Fruit fly (Drosophila melanogaster) whole organism, embryonic: ENCODE data around the gene CG16965.

Experiments used
- Adf1 ChIP-seq: fragments of 200-800 bp; sonication (Bioruptor generic); IDR thresholded peaks from 2 replicates; pipeline ENCODE4 v1.3.6; 2022; ENCODE audit warnings: missing biosample characterization, missing genetic modification characterization
- B-H1 ChIP-seq: fragments of 200-800 bp; sonication (Bioruptor generic); IDR thresholded peaks from 3 replicates; pipeline ENCODE4 v1.3.6; 2022; ENCODE audit warnings: missing biosample characterization, missing genetic modification characterization
- Bgb ChIP-seq: fragments of 200-800 bp; sonication (Bioruptor generic); IDR thresholded peaks from 2 replicates; pipeline ENCODE4 v1.3.6; 2022; ENCODE audit warnings: missing biosample characterization, missing genetic modification characterization; ENCODE audit not compliant: partially characterized antibody
- CG10147 ChIP-seq: fragments of 200-800 bp; sonication (Bioruptor generic); optimal IDR thresholded peaks from 2 replicates; lab custom pipeline; 2019; ENCODE audit warnings: missing biosample characterization, mild to moderate bottlenecking, missing genetic modification characterization, moderate library complexity
- CG11504 ChIP-seq: fragments of 200-800 bp; sonication (Bioruptor generic); optimal IDR thresholded peaks from 3 replicates; lab custom pipeline; 2019; ENCODE audit warnings: missing biosample characterization, mild to moderate bottlenecking, missing genetic modification characterization, moderate library complexity
- CG11560 ChIP-seq: fragments of 200-800 bp; sonication (Bioruptor generic); IDR thresholded peaks from 3 replicates; pipeline ENCODE4 v1.3.6; 2022; ENCODE audit warnings: missing biosample characterization, missing genetic modification characterization
- CG12236 ChIP-seq: fragments of 200-800 bp; sonication (Bioruptor generic); optimal IDR thresholded peaks from 2 replicates; lab custom pipeline; 2016; ENCODE audit warnings: missing biosample characterization, missing genetic modification characterization
- CG12659 ChIP-seq: fragments of 200-800 bp; sonication (Bioruptor generic); optimal IDR thresholded peaks from 3 replicates; lab custom pipeline; 2017; ENCODE audit warnings: mild to moderate bottlenecking, missing biosample characterization, missing genetic modification reagents, missing genetic modification characterization
- CG15479 ChIP-seq: fragments of 200-800 bp; sonication (Bioruptor generic); optimal IDR thresholded peaks from 3 replicates; lab custom pipeline; 2019; ENCODE audit warnings: missing biosample characterization, mild to moderate bottlenecking, missing genetic modification characterization, moderate library complexity
- CG17328 ChIP-seq: fragments of 200-800 bp; sonication (Bioruptor generic); IDR thresholded peaks from 2 replicates; pipeline ENCODE4 v1.3.6; 2022; ENCODE audit warnings: missing biosample characterization, missing genetic modification characterization
- CG2202 ChIP-seq: fragments of 200-800 bp; sonication (Bioruptor generic); optimal IDR thresholded peaks from 2 replicates; lab custom pipeline; 2018; ENCODE audit warnings: missing biosample characterization, mild to moderate bottlenecking, missing genetic modification characterization
- CG30431 ChIP-seq: fragments of 200-800 bp; sonication (Bioruptor generic); optimal IDR thresholded peaks from 2 replicates; lab custom pipeline; 2017; ENCODE audit warnings: missing biosample characterization, missing genetic modification characterization
- CG3065 ChIP-seq: fragments of 200-800 bp; sonication (Bioruptor generic); optimal IDR thresholded peaks from 2 replicates; lab custom pipeline; 2016; ENCODE audit warnings: missing biosample characterization, missing genetic modification characterization
- CG31365 ChIP-seq: fragments of 200-800 bp; sonication (Bioruptor generic); optimal IDR thresholded peaks from 2 replicates; lab custom pipeline; 2018; ENCODE audit warnings: missing biosample characterization, mild to moderate bottlenecking, missing genetic modification characterization
- CG4617 ChIP-seq: fragments of 200-800 bp; sonication (Bioruptor generic); optimal IDR thresholded peaks from 3 replicates; lab custom pipeline; 2016; ENCODE audit warnings: missing biosample characterization, missing genetic modification characterization, borderline replicate concordance
- CG5180 ChIP-seq: fragments of 200-800 bp; sonication (Bioruptor generic); optimal IDR thresholded peaks from 3 replicates; lab custom pipeline; 2017; ENCODE audit warnings: missing biosample characterization, missing genetic modification characterization, mild to moderate bottlenecking, moderate library complexity, missing genetic modification reagents
- CG6689 ChIP-seq: fragments of 200-800 bp; sonication (Bioruptor generic); IDR thresholded peaks from 2 replicates; pipeline ENCODE4 v1.3.6; 2022; ENCODE audit warnings: missing biosample characterization, missing genetic modification characterization
- CG9817 ChIP-seq: fragments of 200-800 bp; sonication (Bioruptor generic); optimal IDR thresholded peaks from 2 replicates; lab custom pipeline; 2018; ENCODE audit warnings: missing biosample characterization, mild to moderate bottlenecking, missing genetic modification characterization, moderate library complexity
- CTCF ChIP-seq: fragments of 200-800 bp; sonication (Bioruptor generic); optimal IDR thresholded peaks from 2 replicates; lab custom pipeline; 2017; ENCODE audit warnings: missing biosample characterization, mild to moderate bottlenecking, missing genetic modification characterization, moderate library complexity
- Dbx ChIP-seq: fragments of 200-800 bp; sonication (Bioruptor generic); IDR thresholded peaks from 3 replicates; pipeline ENCODE4 v1.3.6; 2022; ENCODE audit warnings: missing biosample characterization, missing genetic modification characterization
- Deaf1 ChIP-seq: fragments of 200-800 bp; optimal IDR thresholded peaks from 3 replicates; lab custom pipeline; 2019; ENCODE audit warnings: missing biosample characterization, mild to moderate bottlenecking, missing genetic modification characterization, moderate library complexity
- Dref ChIP-seq: fragments of 200-800 bp; sonication (Bioruptor generic); IDR thresholded peaks from 2 replicates; pipeline ENCODE4 v1.3.6; 2022; ENCODE audit warnings: missing biosample characterization, missing genetic modification characterization
- Elba2 ChIP-seq: fragments of 200-800 bp; sonication (Bioruptor generic); optimal IDR thresholded peaks from 3 replicates; lab custom pipeline; 2016; ENCODE audit warnings: missing biosample characterization, missing genetic modification characterization
- Ets97D ChIP-seq: fragments of 200-800 bp; sonication (Bioruptor generic); optimal IDR thresholded peaks from 3 replicates; lab custom pipeline; 2016; ENCODE audit warnings: missing biosample characterization, missing genetic modification characterization
- Hr3 ChIP-seq: fragments of 200-800 bp; sonication (Bioruptor generic); optimal IDR thresholded peaks from 3 replicates; lab custom pipeline; 2016; ENCODE audit warnings: missing biosample characterization, missing genetic modification characterization
- Hr51 ChIP-seq, 2 experiments: fragments of 200-800 bp; sonication (Bioruptor generic); optimal IDR thresholded peaks; 2 replicates in 1 of 2; 3 replicates in 1 of 2; lab custom pipeline; 2016 to 2018; ENCODE audit warnings: missing biosample characterization in 2 of 2, missing genetic modification characterization in 2 of 2, mild to moderate bottlenecking in 1 of 2, moderate library complexity in 1 of 2
- Kr ChIP-seq: fragments of 200-800 bp; sonication (Bioruptor generic); optimal IDR thresholded peaks from 2 replicates; lab custom pipeline; 2017; ENCODE audit warnings: missing biosample characterization, mild to moderate bottlenecking, missing genetic modification characterization
- Lim3 ChIP-seq: fragments of 200-800 bp; sonication (Bioruptor generic); IDR thresholded peaks from 2 replicates; pipeline ENCODE4 v1.3.6; 2022; ENCODE audit warnings: missing biosample characterization, missing genetic modification characterization
- Mrtf ChIP-seq: fragments of 200-800 bp; sonication (Bioruptor generic); IDR thresholded peaks from 3 replicates; pipeline ENCODE4 v1.3.6; 2022; ENCODE audit warnings: missing biosample characterization, missing genetic modification characterization
- Pdp1 ChIP-seq, 2 experiments: fragments of 200-800 bp; sonication (Bioruptor generic); optimal IDR thresholded peaks; 3 replicates each; lab custom pipeline; 2016; ENCODE audit warnings: missing biosample characterization in 2 of 2, missing genetic modification characterization in 2 of 2, mild to moderate bottlenecking in 1 of 2, moderate library complexity in 1 of 2
- Ravus ChIP-seq: fragments of 200-800 bp; sonication (Bioruptor generic); IDR thresholded peaks from 2 replicates; pipeline ENCODE4 v1.3.6; 2022; ENCODE audit warnings: missing biosample characterization, missing genetic modification characterization
- Side ChIP-seq: fragments of 200-800 bp; sonication (Bioruptor generic); optimal IDR thresholded peaks from 2 replicates; lab custom pipeline; 2016; ENCODE audit warnings: missing biosample characterization, missing genetic modification characterization
- az2 ChIP-seq: fragments of 200-800 bp; sonication (Bioruptor generic); optimal IDR thresholded peaks from 3 replicates; lab custom pipeline; 2016; ENCODE audit warnings: missing biosample characterization, missing genetic modification characterization
- chm ChIP-seq: fragments of 200-800 bp; sonication (Bioruptor generic); IDR thresholded peaks from 2 replicates; pipeline ENCODE4 v1.3.6; 2022; ENCODE audit warnings: missing biosample characterization, missing genetic modification characterization
- esg ChIP-seq: fragments of 200-800 bp; sonication (Bioruptor generic); conservative IDR thresholded peaks from 2 replicates; pipeline ENCODE4 v1.3.6; 2022; ENCODE audit warnings: missing biosample characterization, missing genetic modification characterization
- fd3F ChIP-seq: fragments of 200-800 bp; sonication (Bioruptor generic); optimal IDR thresholded peaks from 2 replicates; lab custom pipeline; 2018; ENCODE audit warnings: missing biosample characterization, mild to moderate bottlenecking, missing genetic modification characterization, moderate library complexity
- hth ChIP-seq: fragments of >200 bp; optimal IDR thresholded peaks from 2 replicates; lab custom pipeline; 2017; ENCODE audit warnings: inconsistent platforms
- inv ChIP-seq: fragments of 200-800 bp; sonication (Bioruptor generic); IDR thresholded peaks from 2 replicates; pipeline ENCODE4 v1.3.6; 2022; ENCODE audit warnings: missing biosample characterization, missing genetic modification characterization; ENCODE audit not compliant: partially characterized antibody
- lmd ChIP-seq: fragments of 200-800 bp; sonication (Bioruptor generic); IDR thresholded peaks from 2 replicates; pipeline ENCODE4 v1.3.6; 2022; ENCODE audit warnings: missing biosample characterization, missing genetic modification characterization
- lola ChIP-seq, 3 experiments: fragments of >200 bp in 2 of 3; fragments of 200-800 bp in 1 of 3; sonication (Bioruptor generic) in 1 of 3; optimal IDR thresholded peaks; 2 replicates each; lab custom pipeline; 2017 to 2019; ENCODE audit warnings: missing biosample characterization in 3 of 3, missing genetic modification characterization in 3 of 3, mild to moderate bottlenecking in 1 of 3, moderate library complexity in 1 of 3
- nom ChIP-seq: fragments of 200-800 bp; sonication (Bioruptor generic); optimal IDR thresholded peaks from 2 replicates; lab custom pipeline; 2017; ENCODE audit warnings: missing biosample characterization, missing genetic modification characterization, mild to moderate bottlenecking, moderate library complexity, missing genetic modification reagents
- oc ChIP-seq: fragments of 200-800 bp; sonication (Bioruptor generic); optimal IDR thresholded peaks from 2 replicates; lab custom pipeline; 2018; ENCODE audit warnings: missing biosample characterization, mild to moderate bottlenecking, missing genetic modification characterization, moderate library complexity
- pnt ChIP-seq: fragments of 200-800 bp; sonication (Bioruptor generic); optimal IDR thresholded peaks from 3 replicates; lab custom pipeline; 2016; ENCODE audit warnings: missing biosample characterization, missing genetic modification characterization
- scrt ChIP-seq: fragments of 200-800 bp; sonication (Bioruptor generic); optimal IDR thresholded peaks from 2 replicates; lab custom pipeline; 2018; ENCODE audit warnings: missing biosample characterization, mild to moderate bottlenecking, missing genetic modification characterization, moderate library complexity
- shn ChIP-seq: fragments of 200-800 bp; sonication (Bioruptor generic); optimal IDR thresholded peaks from 3 replicates; lab custom pipeline; 2016; ENCODE audit warnings: missing biosample characterization, missing genetic modification characterization
- slp2 ChIP-seq: fragments of 200-800 bp; sonication (Bioruptor generic); optimal IDR thresholded peaks from 2 replicates; lab custom pipeline; 2016; ENCODE audit warnings: missing biosample characterization, missing genetic modification characterization
- sr ChIP-seq: fragments of 200-800 bp; sonication (Bioruptor generic); IDR thresholded peaks from 3 replicates; pipeline ENCODE4 v1.3.6; 2022; ENCODE audit warnings: missing biosample characterization, missing genetic modification characterization
- yki ChIP-seq: fragments of >200 bp; optimal IDR thresholded peaks from 3 replicates; lab custom pipeline; 2018

The CG16965 gene

DNA sequence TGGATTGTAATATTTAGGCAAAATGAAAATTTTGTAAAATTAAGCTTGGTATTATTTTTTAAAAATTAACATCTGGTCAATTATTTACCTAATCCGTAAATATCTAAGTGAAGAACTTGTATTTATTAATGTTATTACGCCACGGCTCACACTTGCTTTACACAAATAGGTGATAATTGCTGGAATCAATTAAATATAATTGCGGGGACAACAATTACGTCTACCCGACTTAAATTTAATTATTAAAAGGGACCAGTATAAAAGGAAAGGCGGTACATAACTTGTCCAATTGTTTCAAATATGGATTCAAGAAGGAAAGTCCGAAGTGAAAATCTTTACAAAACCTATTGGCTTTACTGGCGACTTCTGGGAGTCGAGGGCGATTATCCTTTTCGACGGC, 47.2 kb upstream of the CG16965 start, which contains the start of gene Or33a:
Or33a (plus strand) TSS at position 301 of the 400 bp plus-strand sequence.
- TF ChIP-seq Side (no peak), sr (GFP tag; lab: Robert Waterston, UW) (no peak), slp2 (GFP tag; lab: Kevin White, UChicago) (no peak), Elba2 (GFP tag; lab: Kevin White, UChicago) (no peak), Kr (GFP tag; lab: Kevin White, UChicago) (no peak), CG12236 (no peak), inv (no peak), CG17328 (GFP tag; lab: Robert Waterston, UW) (no peak), CG30431 (GFP tag; lab: Kevin White, UChicago) (no peak), Dref (GFP tag; lab: Robert Waterston, UW) (no peak), lola (GFP tag; optimal IDR thresholded peaks at IDR 0.05; lab: Kevin White, UChicago) (no peak), Ets97D (GFP tag; lab: Kevin White, UChicago) (no peak)

dm6 chr2L:11935881-11936280, 45.5 kb upstream of the CG16965 start, which contains the start of gene Or33b:
Gene Or33b (plus strand): TSS chr2L:11936181.
- TF ChIP-seq Hr3 (no peak), hth (lab: Kevin White, UChicago) (no peak), shn (GFP tag; lab: Kevin White, UChicago) (no peak), nom (GFP tag; lab: Kevin White, UChicago) (no peak), B-H1 (no peak), CG31365 (tag; lab: Kevin White, UChicago) (no peak), chm (GFP tag; lab: Robert Waterston, UW) (no peak), CG12659 (GFP tag; lab: Kevin White, UChicago) (no peak), CG4617 (GFP tag; lab: Kevin White, UChicago) (no peak), pnt (no peak), CG3065 (GFP tag; lab: Kevin White, UChicago) (no peak), lola (GFP tag; optimal IDR thresholded peaks at IDR 0.05; lab: Kevin White, UChicago) (no peak)

DNA sequence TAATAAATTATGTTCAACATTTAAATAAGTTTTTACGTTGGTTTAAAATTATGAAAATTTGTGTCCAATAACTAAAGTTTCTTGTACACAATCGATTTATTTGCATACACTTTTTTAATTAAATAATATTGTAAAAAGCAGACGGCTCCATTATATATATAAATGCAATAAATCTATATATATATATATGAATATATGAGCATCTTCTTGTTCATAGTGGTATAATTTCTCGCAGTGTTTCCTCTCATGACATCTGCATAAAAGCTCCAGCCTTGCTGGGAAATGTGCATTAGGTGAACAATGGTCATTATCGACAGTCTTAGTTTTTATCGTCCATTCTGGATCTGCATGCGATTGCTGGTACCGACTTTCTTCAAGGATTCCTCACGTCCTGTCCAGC, 43.7 kb upstream of the CG16965 start, which contains the start of gene Or33c:
Or33c (plus strand) TSS at position 301 of the 400 bp plus-strand sequence.
- no peak for TF ChIP-seq lola (GFP tag; optimal IDR thresholded peaks at IDR 0.05; lab: Kevin White, UChicago)
- TF ChIP-seq CG9817 (tag; lab: Kevin White, UChicago): no peak
- no peak for TF ChIP-seq Adf1 (GFP tag; lab: Robert Waterston, UW)
- TF ChIP-seq Pdp1 (GFP tag; optimal IDR thresholded peaks at IDR 0.05; lab: Kevin White, UChicago): no peak
- TF ChIP-seq Mrtf (GFP tag; lab: Robert Waterston, UW): no peak
- TF ChIP-seq yki: no peak
- no peak for TF ChIP-seq Ravus
- no peak for TF ChIP-seq Lim3
- TF ChIP-seq CG10147 (GFP tag; lab: Kevin White, UChicago): no peak
- TF ChIP-seq CG11560 (tag; lab: Robert Waterston, UW): no peak
- no peak for TF ChIP-seq CG2202 (tag; lab: Kevin White, UChicago)

DNA sequence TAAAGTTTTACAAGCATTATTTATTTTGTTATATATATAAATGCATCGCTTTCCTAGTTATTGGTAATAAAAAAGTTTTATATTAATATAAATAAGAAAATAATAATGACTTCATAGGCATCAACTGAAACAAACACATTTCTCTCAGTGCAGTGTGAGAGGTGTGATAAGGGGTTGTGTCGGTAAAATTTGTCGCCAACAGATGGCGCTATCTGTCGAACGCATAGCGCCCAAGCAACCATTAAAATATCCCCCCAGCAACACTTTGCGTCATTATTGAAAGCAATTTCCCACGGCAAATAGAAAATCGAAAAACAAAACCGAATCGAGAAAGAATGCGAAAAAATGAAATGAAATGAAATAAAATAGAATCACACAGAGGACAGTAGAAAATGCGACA, 40.8 kb upstream of the CG16965 start:
- TF ChIP-seq lmd (GFP tag; lab: Robert Waterston, UW): peak; percentile 11; the same call in 1 of the 2 replicates
- 0 out of 2 replicates have a peak, but pooled peaks have one; percentile 22 for TF ChIP-seq CG6689 (GFP tag; lab: Robert Waterston, UW)
- no peak for TF ChIP-seq fd3F (GFP tag; lab: Kevin White, UChicago)
- TF ChIP-seq CG15479 (GFP tag; lab: Kevin White, UChicago): no peak
- TF ChIP-seq Hr51 (GFP tag; optimal IDR thresholded peaks at IDR 0.05; lab: Kevin White, UChicago): peak in 1 of 2 experiments; percentile 13
- TF ChIP-seq Dbx (GFP tag; lab: Robert Waterston, UW): 0 out of 3 replicates have a peak, but pooled peaks have one; percentile 23
- peak; percentile 64 for TF ChIP-seq CG5180
- no peak for TF ChIP-seq Bgb
- peak; percentile 31 for TF ChIP-seq CG11504 (tag; lab: Kevin White, UChicago)
- TF ChIP-seq Deaf1 (tag; lab: Kevin White, UChicago): no peak
- TF ChIP-seq scrt (GFP tag; lab: Kevin White, UChicago): no peak
- TF ChIP-seq oc (tag; lab: Kevin White, UChicago): no peak
- 0 out of 2 replicates have a peak, but pooled peaks have one; percentile 6 for TF ChIP-seq esg (GFP tag; lab: Robert Waterston, UW)
- peak; percentile 85 for TF ChIP-seq CTCF (GFP tag; lab: Kevin White, UChicago)
- TF ChIP-seq az2: peak; percentile 7
